Fruit fly (Drosophila melanogaster): Measurements from ENCODE around the gene CG11537.

CG11537 gene

dm6 chr3L:3106908-3107821 lies 36.1 kb downstream of the CG11537 start, which contains the start of gene Cht7 (continued):
- TF ChIP-seq CG7357 (GFP tag; IDR thresholded peaks at IDR 0.05) (peak; percentile 63; the same call in 2 of the 3 replicates), Scr (GFP tag; IDR thresholded peaks at IDR 0.05; ENCODE audit: partially characterized antibody) (no peak), CG11696 (GFP tag; IDR thresholded peaks at IDR 0.05) (peak; percentile 43; the same call in 1 of the 2 replicates), yki (optimal IDR thresholded peaks at IDR 0.05) (no peak), B-H2 (GFP tag; optimal IDR thresholded peaks at IDR 0.05) (peak; percentile 53), aop (GFP tag; IDR thresholded peaks at IDR 0.05) (no peak), CG11504 (tag; optimal IDR thresholded peaks at IDR 0.05) (peak; percentile 90), CG11247 (GFP tag; IDR thresholded peaks at IDR 0.05) (peak; percentile 56), CG16779 (GFP tag; IDR thresholded peaks at IDR 0.05) (no peak), Atf-2 (GFP tag; optimal IDR thresholded peaks at IDR 0.05) (peak; percentile 66), fd102C (GFP tag; optimal IDR thresholded peaks at IDR 0.05) (no peak), CG3065 (GFP tag; optimal IDR thresholded peaks at IDR 0.05) (peak; percentile 48), Lpt (GFP tag; optimal IDR thresholded peaks at IDR 0.05) (no peak), pzg (GFP tag; optimal IDR thresholded peaks at IDR 0.05) (no peak), vvl (GFP tag; IDR thresholded peaks at IDR 0.05) (peak; percentile 82), Bdp1 (GFP tag; optimal IDR thresholded peaks at IDR 0.05) (peak; percentile 70), her (GFP tag; optimal IDR thresholded peaks at IDR 0.05) (peak; percentile 34), CG8944 (GFP tag; optimal IDR thresholded peaks at IDR 0.05) (peak; percentile 58), pho (GFP tag; optimal IDR thresholded peaks at IDR 0.05) (peak; percentile 58), CG17328 (GFP tag; IDR thresholded peaks at IDR 0.05) (peak; percentile 63; the same call in 1 of the 2 replicates), CG3281 (GFP tag; optimal IDR thresholded peaks at IDR 0.05) (peak; percentile 83), Hr39 (optimal IDR thresholded peaks at IDR 0.05) (no peak), oc (tag; optimal IDR thresholded peaks at IDR 0.05) (peak; percentile 90), HLH54F (GFP tag; optimal IDR thresholded peaks at IDR 0.05) (peak; percentile 73), mam (GFP tag; optimal IDR thresholded peaks at IDR 0.05) (peak; percentile 47), esg (GFP tag; conservative IDR thresholded peaks at IDR 0.05) (peak; percentile 79), CG6254 (GFP tag; optimal IDR thresholded peaks at IDR 0.05) (peak; percentile 69), PHDP (tag; optimal IDR thresholded peaks at IDR 0.05) (peak; percentile 91), otp (GFP tag; IDR thresholded peaks at IDR 0.05) (0 out of 3 replicates have a peak, but pooled peaks have one; percentile 50), Rfx (GFP tag; IDR thresholded peaks at IDR 0.05) (peak; percentile 91), CG14014 (GFP tag; IDR thresholded peaks at IDR 0.05) (peak; percentile 74), CG15514 (GFP tag; optimal IDR thresholded peaks at IDR 0.05) (peak; percentile 62), fd64A (GFP tag; optimal IDR thresholded peaks at IDR 0.05) (peak; percentile 41), Eip74EF (GFP tag; optimal IDR thresholded peaks at IDR 0.05) (peak in 1 of 2 experiments; percentile 89), GATAe (GFP tag; conservative IDR thresholded peaks at IDR 0.05) (no peak), org-1 (GFP tag; optimal IDR thresholded peaks at IDR 0.05) (peak; percentile 83), CG7556 (GFP tag; optimal IDR thresholded peaks at IDR 0.05) (peak; percentile 90), Dll (GFP tag; IDR thresholded peaks at IDR 0.05; ENCODE audit: partially characterized antibody) (no peak), amos (GFP tag; IDR thresholded peaks at IDR 0.05; ENCODE audit: partially characterized antibody) (no peak), seq (GFP tag; IDR thresholded peaks at IDR 0.05) (peak; percentile 90), CG1233 (GFP tag; optimal IDR thresholded peaks at IDR 0.05) (peak; percentile 60), eve (GFP tag; optimal IDR thresholded peaks at IDR 0.05) (peak in 1 of 2 experiments; percentile 93), HmgD (GFP tag; optimal IDR thresholded peaks at IDR 0.05) (no peak), NK7.1 (GFP tag; optimal IDR thresholded peaks at IDR 0.05) (peak; percentile 18), Spps (tag; optimal IDR thresholded peaks at IDR 0.05) (peak; percentile 49), psq (GFP tag; optimal IDR thresholded peaks at IDR 0.05) (peak; percentile 52), CG2712 (tag; optimal IDR thresholded peaks at IDR 0.05) (peak; percentile 88), btn (GFP tag; optimal IDR thresholded peaks at IDR 0.05) (peak; percentile 43), ewg (GFP tag; optimal IDR thresholded peaks at IDR 0.05) (peak; percentile 82)

Data from whole organism, embryonic.